Worm (Caenorhabditis elegans): ENCODE measurements around the gene aqp-5.
"Not testable (repeated sequence)": the region's sequence is repeated elsewhere in the genome, so short reads cannot be mapped to it uniquely, and the experiment has no call there.

DNA sequence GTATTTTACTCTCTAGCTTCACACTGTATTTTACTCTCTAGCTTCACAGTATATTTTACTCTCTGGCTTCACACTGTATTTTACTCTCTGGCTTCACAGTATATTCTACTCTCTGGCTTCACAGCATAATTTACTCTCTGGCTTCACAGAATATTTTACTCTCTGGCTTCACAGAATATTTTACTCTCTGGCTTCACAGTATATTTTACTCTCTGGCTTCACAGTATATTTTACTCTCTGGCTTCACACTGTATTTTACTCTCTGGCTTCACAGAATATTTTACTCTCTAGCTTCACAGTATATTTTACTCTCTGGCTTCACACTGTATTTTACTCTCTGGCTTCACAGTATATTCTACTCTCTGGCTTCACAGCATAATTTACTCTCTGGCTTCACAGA, 41.6 kb upstream of the aqp-5 start:
- not testable (repeated sequence) for TF ChIP-seq bed-1 (GFP tag; IDR thresholded peaks at IDR 0.05); sptf-2 (GFP tag; optimal IDR thresholded peaks at IDR 0.05); unc-62 (GFP tag; optimal IDR thresholded peaks at IDR 0.05); B0261.1 (tag; optimal IDR thresholded peaks at IDR 0.05); akir-1 (GFP tag; optimal IDR thresholded peaks at IDR 0.05); snpc-4 (GFP tag; optimal IDR thresholded peaks at IDR 0.05); snpc-4 (tag; optimal IDR thresholded peaks at IDR 0.05); atf-7 (tag; optimal IDR thresholded peaks at IDR 0.05); F33H1.4 (GFP tag; IDR thresholded peaks at IDR 0.05); nhr-179 (tag; optimal IDR thresholded peaks at IDR 0.05)
